Fruit fly (Drosophila melanogaster) whole organism, embryonic: ENCODE results near the gene CG13096.

Source experiments
- BtbVII ChIP-seq: fragments of 200-800 bp; sonication (Bioruptor generic); optimal IDR thresholded peaks from 3 replicates; lab custom pipeline; 2017; ENCODE audit warnings: missing biosample characterization, mild to moderate bottlenecking, missing genetic modification characterization
- C15 ChIP-seq: fragments of 200-800 bp; sonication (Bioruptor generic); IDR thresholded peaks from 3 replicates; pipeline ENCODE4 v1.3.6; 2022; ENCODE audit warnings: missing biosample characterization, missing genetic modification characterization
- CG10431 ChIP-seq: fragments of 200-800 bp; sonication (Bioruptor generic); optimal IDR thresholded peaks from 3 replicates; lab custom pipeline; 2018; ENCODE audit warnings: missing biosample characterization, mild to moderate bottlenecking, missing genetic modification characterization
- CG11247 ChIP-seq: fragments of 200-800 bp; sonication (Bioruptor generic); IDR thresholded peaks from 2 replicates; pipeline ENCODE4 v1.3.6; 2022; ENCODE audit warnings: missing biosample characterization, missing genetic modification characterization
- CG13424 ChIP-seq: fragments of 200-800 bp; sonication (Bioruptor generic); optimal IDR thresholded peaks from 2 replicates; lab custom pipeline; 2019; ENCODE audit warnings: missing biosample characterization, mild to moderate bottlenecking, missing genetic modification characterization, moderate library complexity
- CG16779 ChIP-seq: fragments of 200-800 bp; sonication (Bioruptor generic); IDR thresholded peaks from 2 replicates; pipeline ENCODE4 v1.3.6; 2022; ENCODE audit warnings: missing biosample characterization, missing genetic modification characterization
- CG16815 ChIP-seq: fragments of 200-800 bp; sonication (Bioruptor generic); optimal IDR thresholded peaks from 3 replicates; lab custom pipeline; 2017; ENCODE audit warnings: missing biosample characterization, mild to moderate bottlenecking, missing genetic modification characterization
- CG17568 ChIP-seq: fragments of 200-800 bp; sonication (Bioruptor generic); optimal IDR thresholded peaks from 2 replicates; lab custom pipeline; 2018; ENCODE audit warnings: missing biosample characterization, mild to moderate bottlenecking, missing genetic modification characterization, moderate library complexity
- CG18764 ChIP-seq: fragments of 200-800 bp; sonication (Bioruptor generic); optimal IDR thresholded peaks from 3 replicates; lab custom pipeline; 2016; ENCODE audit warnings: missing biosample characterization, missing genetic modification characterization
- CG2875 ChIP-seq: fragments of 200-800 bp; sonication (Bioruptor generic); optimal IDR thresholded peaks from 2 replicates; lab custom pipeline; 2017; ENCODE audit warnings: missing biosample characterization, mild to moderate bottlenecking, missing genetic modification characterization, missing genetic modification reagents
- CG32532 ChIP-seq: fragments of 200-800 bp; sonication (Bioruptor generic); IDR thresholded peaks from 2 replicates; pipeline ENCODE4 v1.3.6; 2022; ENCODE audit warnings: missing biosample characterization, missing genetic modification characterization
- CG4360 ChIP-seq: fragments of 200-800 bp; sonication (Bioruptor generic); IDR thresholded peaks from 2 replicates; pipeline ENCODE4 v1.3.6; 2022; ENCODE audit warnings: missing biosample characterization, missing genetic modification characterization
- CG4424 ChIP-seq: fragments of 200-800 bp; sonication (Bioruptor generic); optimal IDR thresholded peaks from 3 replicates; lab custom pipeline; 2016; ENCODE audit warnings: missing biosample characterization, missing genetic modification characterization
- CG6272 ChIP-seq: fragments of 200-800 bp; sonication (Bioruptor generic); IDR thresholded peaks from 2 replicates; pipeline ENCODE4 v1.3.6; 2022; ENCODE audit warnings: missing biosample characterization, missing genetic modification characterization
- CG7556 ChIP-seq: fragments of 200-800 bp; sonication (Bioruptor generic); optimal IDR thresholded peaks from 2 replicates; lab custom pipeline; 2017; ENCODE audit warnings: missing biosample characterization, mild to moderate bottlenecking, missing genetic modification characterization
- CG8089 ChIP-seq: fragments of 200-800 bp; sonication (Bioruptor generic); optimal IDR thresholded peaks from 3 replicates; lab custom pipeline; 2016; ENCODE audit warnings: missing biosample characterization, missing genetic modification characterization
- CkIIα-i1 ChIP-seq: fragments of 200-800 bp; sonication (Bioruptor generic); IDR thresholded peaks from 2 replicates; pipeline ENCODE4 v1.3.6; 2022; ENCODE audit warnings: missing biosample characterization, missing genetic modification characterization
- Dref ChIP-seq: fragments of 200-800 bp; sonication (Bioruptor generic); IDR thresholded peaks from 2 replicates; pipeline ENCODE4 v1.3.6; 2022; ENCODE audit warnings: missing biosample characterization, missing genetic modification characterization
- Eip74EF ChIP-seq, 2 experiments: fragments of 200-800 bp in 1 of 2; fragments of >200 bp in 1 of 2; sonication (Bioruptor generic) in 1 of 2; optimal IDR thresholded peaks; 2 replicates each; lab custom pipeline; 2017 to 2019; ENCODE audit warnings: missing biosample characterization in 2 of 2, missing genetic modification characterization in 2 of 2, mild to moderate bottlenecking in 1 of 2, moderate library complexity in 1 of 2
- Ets97D ChIP-seq: fragments of 200-800 bp; sonication (Bioruptor generic); optimal IDR thresholded peaks from 3 replicates; lab custom pipeline; 2016; ENCODE audit warnings: missing biosample characterization, missing genetic modification characterization
- HLH3B ChIP-seq: fragments of 200-800 bp; sonication (Bioruptor generic); IDR thresholded peaks from 2 replicates; pipeline ENCODE4 v1.3.6; 2022; ENCODE audit warnings: missing biosample characterization, missing genetic modification characterization
- Hsf ChIP-seq: fragments of 200-800 bp; sonication (Bioruptor generic); optimal IDR thresholded peaks from 3 replicates; lab custom pipeline; 2016; ENCODE audit warnings: missing biosample characterization, missing genetic modification characterization
- Jarid2 ChIP-seq: fragments of 200-800 bp; sonication (Bioruptor generic); optimal IDR thresholded peaks from 3 replicates; lab custom pipeline; 2017; ENCODE audit warnings: mild to moderate bottlenecking, missing biosample characterization, missing genetic modification reagents, missing genetic modification characterization
- Meics ChIP-seq: fragments of 200-800 bp; sonication (Bioruptor generic); optimal IDR thresholded peaks from 2 replicates; lab custom pipeline; 2017; ENCODE audit warnings: missing biosample characterization, mild to moderate bottlenecking, missing genetic modification characterization
- Nf-YB ChIP-seq: fragments of 200-800 bp; sonication (Bioruptor generic); optimal IDR thresholded peaks from 3 replicates; lab custom pipeline; 2019; ENCODE audit warnings: missing biosample characterization, mild to moderate bottlenecking, missing genetic modification characterization, moderate library complexity
- NfI ChIP-seq: fragments of 200-800 bp; sonication (Bioruptor generic); optimal IDR thresholded peaks from 3 replicates; lab custom pipeline; 2018; ENCODE audit warnings: missing biosample characterization, mild to moderate bottlenecking, missing genetic modification characterization, moderate library complexity
- Optix ChIP-seq: fragments of 200-800 bp; sonication (Bioruptor generic); IDR thresholded peaks from 3 replicates; pipeline ENCODE4 v1.3.6; 2022; ENCODE audit warnings: missing biosample characterization, missing genetic modification characterization
- Sry-δ ChIP-seq: fragments of 200-800 bp; sonication (Bioruptor generic); optimal IDR thresholded peaks from 2 replicates; lab custom pipeline; 2016; ENCODE audit warnings: missing biosample characterization, missing genetic modification characterization
- Ssrp ChIP-seq: fragments of 200-800 bp; sonication (Bioruptor generic); optimal IDR thresholded peaks from 2 replicates; lab custom pipeline; 2018; ENCODE audit warnings: missing biosample characterization, mild to moderate bottlenecking, missing genetic modification characterization, moderate library complexity
- Stat92E ChIP-seq, 3 experiments: fragments of >200 bp in 2 of 3; fragments of 200-800 bp in 1 of 3; sonication (Bioruptor generic) in 1 of 3; optimal IDR thresholded peaks; 2 replicates each; lab custom pipeline; 2017 to 2019; ENCODE audit warnings: missing biosample characterization in 3 of 3, missing genetic modification characterization in 3 of 3, mild to moderate bottlenecking in 1 of 3, moderate library complexity in 1 of 3
- Vsx1 ChIP-seq: fragments of 200-800 bp; sonication (Bioruptor generic); optimal IDR thresholded peaks from 2 replicates; lab custom pipeline; 2017; ENCODE audit warnings: missing biosample characterization, mild to moderate bottlenecking, missing genetic modification characterization, missing genetic modification reagents
- amos ChIP-seq: fragments of 200-800 bp; sonication (Bioruptor generic); IDR thresholded peaks from 2 replicates; pipeline ENCODE4 v1.3.6; 2022; ENCODE audit warnings: missing biosample characterization, missing genetic modification characterization; ENCODE audit not compliant: partially characterized antibody
- ato ChIP-seq: fragments of 200-800 bp; sonication (Bioruptor generic); IDR thresholded peaks from 2 replicates; pipeline ENCODE4 v1.3.6; 2022; ENCODE audit warnings: missing biosample characterization, missing genetic modification characterization; ENCODE audit not compliant: partially characterized antibody
- crol ChIP-seq: fragments of 200-800 bp; sonication (Bioruptor generic); IDR thresholded peaks from 2 replicates; pipeline ENCODE4 v1.3.6; 2022; ENCODE audit warnings: missing biosample characterization, missing genetic modification characterization
- emc ChIP-seq: fragments of 200-800 bp; sonication (Bioruptor generic); optimal IDR thresholded peaks from 2 replicates; lab custom pipeline; 2016; ENCODE audit warnings: missing biosample characterization, missing genetic modification characterization
- fd102C ChIP-seq: fragments of 200-800 bp; sonication (Bioruptor generic); optimal IDR thresholded peaks from 2 replicates; lab custom pipeline; 2018; ENCODE audit warnings: missing biosample characterization, mild to moderate bottlenecking, missing genetic modification characterization, moderate library complexity
- fd96Cb ChIP-seq: fragments of 200-800 bp; sonication (Bioruptor generic); optimal IDR thresholded peaks from 2 replicates; lab custom pipeline; 2018; ENCODE audit warnings: missing biosample characterization, mild to moderate bottlenecking, missing genetic modification characterization, moderate library complexity
- gfzf ChIP-seq: fragments of 200-800 bp; sonication (Bioruptor generic); optimal IDR thresholded peaks from 2 replicates; lab custom pipeline; 2016; ENCODE audit warnings: missing biosample characterization, mild to moderate bottlenecking, missing genetic modification characterization, moderate library complexity
- grn ChIP-seq: fragments of 200-800 bp; sonication (Bioruptor generic); optimal IDR thresholded peaks from 3 replicates; lab custom pipeline; 2017; ENCODE audit warnings: missing biosample characterization, missing genetic modification characterization
- jing ChIP-seq: fragments of 200-800 bp; sonication (Bioruptor generic); optimal IDR thresholded peaks from 2 replicates; lab custom pipeline; 2018; ENCODE audit warnings: missing biosample characterization, mild to moderate bottlenecking, missing genetic modification characterization
- lilli ChIP-seq: fragments of 200-800 bp; sonication (Bioruptor generic); optimal IDR thresholded peaks from 3 replicates; lab custom pipeline; 2016; ENCODE audit warnings: missing biosample characterization, missing genetic modification characterization
- ro ChIP-seq: fragments of 200-800 bp; sonication (Bioruptor generic); IDR thresholded peaks from 2 replicates; pipeline ENCODE4 v1.3.6; 2022; ENCODE audit warnings: missing biosample characterization, missing genetic modification characterization
- run ChIP-seq: fragments of 200-800 bp; sonication (Bioruptor generic); optimal IDR thresholded peaks from 3 replicates; lab custom pipeline; 2018; ENCODE audit warnings: missing biosample characterization, mild to moderate bottlenecking, missing genetic modification characterization
- sim ChIP-seq: fragments of 200-800 bp; sonication (Bioruptor generic); IDR thresholded peaks from 2 replicates; pipeline ENCODE4 v1.3.6; 2022; ENCODE audit warnings: missing biosample characterization, missing genetic modification characterization
- stc ChIP-seq: fragments of 200-800 bp; sonication (Bioruptor generic); IDR thresholded peaks from 2 replicates; pipeline ENCODE4 v1.3.6; 2022; ENCODE audit warnings: missing biosample characterization, missing genetic modification characterization
- tap ChIP-seq: fragments of 200-800 bp; optimal IDR thresholded peaks from 3 replicates; lab custom pipeline; 2019; ENCODE audit warnings: missing biosample characterization, mild to moderate bottlenecking, missing genetic modification characterization, moderate library complexity
- vfl ChIP-seq: fragments of 200-800 bp; sonication (Bioruptor generic); optimal IDR thresholded peaks from 2 replicates; lab custom pipeline; 2016; ENCODE audit warnings: missing biosample characterization, missing genetic modification characterization
- wdn ChIP-seq: fragments of 200-800 bp; sonication (Bioruptor generic); IDR thresholded peaks from 2 replicates; pipeline ENCODE4 v1.3.6; 2022; ENCODE audit warnings: missing biosample characterization, missing genetic modification characterization
- wek ChIP-seq: fragments of 200-800 bp; sonication (Bioruptor generic); optimal IDR thresholded peaks from 3 replicates; lab custom pipeline; 2018; ENCODE audit warnings: missing biosample characterization, mild to moderate bottlenecking, missing genetic modification characterization, moderate library complexity

Gene CG13096

dm6 chr2L:8477049-8477448 lies 34.6 kb downstream of the CG13096 start, which contains the start of gene CheA29a:
CheA29a (plus strand) TSS chr2L:8477349.
- TF ChIP-seq BtbVII (GFP tag; lab: Kevin White, UChicago) (no peak), fd102C (GFP tag; lab: Kevin White, UChicago) (no peak), CG17568 (GFP tag; lab: Kevin White, UChicago) (no peak), C15 (GFP tag; lab: Robert Waterston, UW) (no peak), Jarid2 (GFP tag; lab: Kevin White, UChicago) (no peak), tap (no peak), Ets97D (GFP tag; lab: Kevin White, UChicago) (no peak), stc (GFP tag; lab: Robert Waterston, UW) (no peak), gfzf (no peak), sim (GFP tag; lab: Robert Waterston, UW) (no peak)

dm6 chr2L:8473448-8473847 lies 38.2 kb downstream of the CG13096 start:
- TF ChIP-seq ato (GFP tag; lab: Robert Waterston, UW) = no peak
- no peak for TF ChIP-seq Dref (GFP tag; lab: Robert Waterston, UW)
- TF ChIP-seq CG32532 (GFP tag; lab: Robert Waterston, UW) = peak; percentile 48
- TF ChIP-seq Nf-YB (GFP tag; lab: Kevin White, UChicago) = peak; percentile 31
- TF ChIP-seq CkIIα-i1 (GFP tag; lab: Robert Waterston, UW) = no peak
- peak; percentile 37 for TF ChIP-seq CG13424 (tag; lab: Kevin White, UChicago)
- peak; percentile 42 for TF ChIP-seq CG16815 (GFP tag; lab: Kevin White, UChicago)
- peak; percentile 54 for TF ChIP-seq Meics (GFP tag; lab: Kevin White, UChicago)
- no peak for TF ChIP-seq ro (GFP tag; lab: Robert Waterston, UW)
- peak; percentile 28 for TF ChIP-seq CG2875 (GFP tag; lab: Kevin White, UChicago)
- peak; percentile 42; the same call in 1 of the 2 replicates for TF ChIP-seq crol (GFP tag; lab: Robert Waterston, UW)
- peak; percentile 36; the same call in 1 of the 2 replicates for TF ChIP-seq HLH3B (GFP tag; lab: Robert Waterston, UW)
- no peak for TF ChIP-seq CG10431 (GFP tag; lab: Kevin White, UChicago)
- no peak for TF ChIP-seq Vsx1 (GFP tag; lab: Kevin White, UChicago)
- peak; percentile 34 for TF ChIP-seq CG11247 (GFP tag; lab: Robert Waterston, UW)
- TF ChIP-seq emc (GFP tag; lab: Kevin White, UChicago) = no peak
- no peak; the same call in 1 of the 2 replicates for TF ChIP-seq CG4360 (GFP tag; lab: Robert Waterston, UW)
- TF ChIP-seq vfl (GFP tag; lab: Kevin White, UChicago) = no peak
- TF ChIP-seq CG7556 (GFP tag; lab: Kevin White, UChicago) = peak; percentile 48
- TF ChIP-seq wdn (GFP tag; lab: Robert Waterston, UW) = no peak
- TF ChIP-seq lilli (GFP tag; lab: Kevin White, UChicago) = peak; percentile 33
- TF ChIP-seq Optix (GFP tag; lab: Robert Waterston, UW) = peak; percentile 47; the same call in 1 of the 3 replicates
- no peak for TF ChIP-seq CG16779 (GFP tag; lab: Robert Waterston, UW)
- TF ChIP-seq CG8089 (GFP tag; lab: Kevin White, UChicago) = no peak
- TF ChIP-seq CG6272 (GFP tag; lab: Robert Waterston, UW) = peak; percentile 57
- no peak for TF ChIP-seq amos (GFP tag; lab: Robert Waterston, UW)
- TF ChIP-seq Sry-δ = no peak
- peak; percentile 18 for TF ChIP-seq jing
- TF ChIP-seq NfI = no peak
- TF ChIP-seq Ssrp (tag; lab: Kevin White, UChicago) = peak; percentile 59
- peak; percentile 15 for TF ChIP-seq run (tag; lab: Kevin White, UChicago)
- TF ChIP-seq wek (GFP tag; lab: Kevin White, UChicago) = no peak
- TF ChIP-seq Eip74EF (GFP tag; optimal IDR thresholded peaks at IDR 0.05; lab: Kevin White, UChicago) = peak in 1 of 2 experiments; percentile 30
- TF ChIP-seq Hsf (GFP tag; lab: Kevin White, UChicago) = peak; percentile 23
- no peak for TF ChIP-seq Stat92E (GFP tag; optimal IDR thresholded peaks at IDR 0.05; lab: Kevin White, UChicago)
- peak; percentile 55 for TF ChIP-seq CG4424 (GFP tag; lab: Kevin White, UChicago)
- no peak for TF ChIP-seq grn (GFP tag; lab: Kevin White, UChicago)
- peak; percentile 64 for TF ChIP-seq fd96Cb
- peak; percentile 32 for TF ChIP-seq CG18764 (GFP tag; lab: Kevin White, UChicago)
